Fruit fly (Drosophila melanogaster): ENCODE data around the gene CG3281.

CG3281 gene

DNA sequence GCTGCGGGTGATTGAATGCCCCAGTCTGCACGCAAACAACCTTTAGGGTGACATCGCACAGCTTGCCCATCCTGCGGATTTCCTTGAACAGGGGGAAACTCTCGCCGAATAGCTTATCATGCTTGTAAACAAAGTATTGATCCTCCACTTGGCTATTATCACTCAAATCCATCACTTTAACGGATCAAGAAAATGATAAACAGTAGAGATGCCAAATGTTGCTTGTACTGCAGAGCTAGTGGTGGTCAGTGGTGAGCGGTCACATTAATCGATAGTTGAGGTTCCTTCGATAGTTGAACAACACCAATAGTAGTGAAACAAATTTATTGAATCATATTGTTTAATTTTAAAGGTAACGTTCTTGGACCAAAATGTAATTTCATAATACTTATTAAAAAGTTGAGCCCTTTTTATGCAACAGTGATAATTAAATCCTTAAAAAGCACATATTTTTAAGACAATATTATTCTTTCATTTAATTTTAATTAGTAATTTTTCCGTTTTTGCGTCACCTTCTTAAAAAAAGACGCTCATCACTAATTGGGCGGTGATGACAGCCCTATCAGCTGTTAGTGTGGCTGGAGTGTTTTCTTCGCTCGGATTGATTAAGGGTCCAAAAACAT is 47.7 kb upstream of the CG3281 start, which contains the start of the genes KLHL18 and GCC185 (continued):
- TF ChIP-seq CG15011 (GFP tag; optimal IDR thresholded peaks at IDR 0.05) (no peak), CG4424 (GFP tag; optimal IDR thresholded peaks at IDR 0.05) (peak; percentile 78), ab (GFP tag; optimal IDR thresholded peaks at IDR 0.05) (no peak), C15 (GFP tag; IDR thresholded peaks at IDR 0.05) (peak; percentile 42; the same call in 1 of the 3 replicates), ap (GFP tag; IDR thresholded peaks at IDR 0.05) (0 out of 2 replicates have a peak, but pooled peaks have one; percentile 10), nom (GFP tag; optimal IDR thresholded peaks at IDR 0.05) (no peak), CG10209 (GFP tag; optimal IDR thresholded peaks at IDR 0.05) (no peak), kay (GFP tag; optimal IDR thresholded peaks at IDR 0.05) (peak; percentile 65), CG17829 (tag; optimal IDR thresholded peaks at IDR 0.05) (peak; percentile 79), CG32772 (GFP tag; IDR thresholded peaks at IDR 0.05) (peak; percentile 79), sob (GFP tag; IDR thresholded peaks at IDR 0.05) (peak; percentile 81), CG7987 (GFP tag; optimal IDR thresholded peaks at IDR 0.05) (no peak), gem (tag; optimal IDR thresholded peaks at IDR 0.05) (peak; percentile 86), lbe (GFP tag; optimal IDR thresholded peaks at IDR 0.05) (no peak), Poxn (GFP tag; IDR thresholded peaks at IDR 0.05) (peak; percentile 16; the same call in 1 of the 2 replicates), peb (GFP tag; IDR thresholded peaks at IDR 0.05) (peak; percentile 42; the same call in 1 of the 2 replicates), lmd (GFP tag; IDR thresholded peaks at IDR 0.05) (peak; percentile 86), toy (GFP tag; IDR thresholded peaks at IDR 0.05) (peak; percentile 9; the same call in 1 of the 2 replicates), sqz (GFP tag; optimal IDR thresholded peaks at IDR 0.05) (no peak), zfh2 (GFP tag; optimal IDR thresholded peaks at IDR 0.05) (peak; percentile 81), salm (tag; optimal IDR thresholded peaks at IDR 0.05) (no peak), Dip3 (GFP tag; optimal IDR thresholded peaks at IDR 0.05) (peak; percentile 66), Ptx1 (GFP tag; IDR thresholded peaks at IDR 0.05) (peak; percentile 80), ewg (GFP tag; optimal IDR thresholded peaks at IDR 0.05) (peak; percentile 45), CG3838 (GFP tag; optimal IDR thresholded peaks at IDR 0.05) (peak; percentile 6), CG3065 (GFP tag; optimal IDR thresholded peaks at IDR 0.05) (peak; percentile 69), Doc3 (GFP tag; IDR thresholded peaks at IDR 0.05; ENCODE audit: partially characterized antibody) (peak; percentile 68; the same call in 2 of the 3 replicates), CG8089 (GFP tag; optimal IDR thresholded peaks at IDR 0.05) (peak; percentile 23), dmrt11E (tag; optimal IDR thresholded peaks at IDR 0.05) (peak; percentile 81), CG9437 (GFP tag; optimal IDR thresholded peaks at IDR 0.05) (peak; percentile 23), CG13287 (GFP tag; IDR thresholded peaks at IDR 0.05; ENCODE audit: partially characterized antibody) (peak; percentile 78), unc-4 (GFP tag; IDR thresholded peaks at IDR 0.05; ENCODE audit: partially characterized antibody) (peak; percentile 72), Hr78 (GFP tag; optimal IDR thresholded peaks at IDR 0.05) (no peak), tin (GFP tag; optimal IDR thresholded peaks at IDR 0.05) (peak; percentile 83), croc (GFP tag; conservative IDR thresholded peaks at IDR 0.05) (peak; percentile 61; the same call in 2 of the 3 replicates), Dad (GFP tag; optimal IDR thresholded peaks at IDR 0.05) (no peak), CG10565 (GFP tag; optimal IDR thresholded peaks at IDR 0.05) (no peak), PHDP (tag; optimal IDR thresholded peaks at IDR 0.05) (no peak), hb (GFP tag; IDR thresholded peaks at IDR 0.05; ENCODE audit: partially characterized antibody) (peak; percentile 78), Nf-YC (tag; optimal IDR thresholded peaks at IDR 0.05) (peak; percentile 75), E2f2 (GFP tag; IDR thresholded peaks at IDR 0.05) (no peak; the same call in 1 of the 2 replicates), CG6813 (GFP tag; optimal IDR thresholded peaks at IDR 0.05) (no peak), org-1 (GFP tag; optimal IDR thresholded peaks at IDR 0.05) (no peak), CG11456 (GFP tag; IDR thresholded peaks at IDR 0.05) (0 out of 3 replicates have a peak, but pooled peaks have one; percentile 66), amos (GFP tag; IDR thresholded peaks at IDR 0.05; ENCODE audit: partially characterized antibody) (peak; percentile 78), Ets65A (GFP tag) (peak; percentile 95), fu2 (GFP tag; optimal IDR thresholded peaks at IDR 0.05) (peak; percentile 31), B-H1 (GFP tag; IDR thresholded peaks at IDR 0.05) (no peak), al (GFP tag; IDR thresholded peaks at IDR 0.05) (peak; percentile 83)
